Fruit fly (Drosophila melanogaster) ovary, adult (tissue): ENCODE results near the gene lsn.
A peak's percentile ranks its signal among the peaks of the same experiment; 100 is the strongest.

Source experiments
- CG17801 ChIP-seq: fragments of 200-800 bp; optimal IDR thresholded peaks from 2 replicates; lab custom pipeline; 2019; ENCODE audit warnings: missing biosample characterization, mild to moderate bottlenecking, missing genetic modification characterization, moderate library complexity; ENCODE audit not compliant: partially characterized antibody

Gene lsn

dm6 chr3R:21864992-21865391 is at the start of gene lsn:
Gene lsn, plus strand, starts transcription at chr3R:21865168.
- no peak for TF ChIP-seq CG17801 (GFP tag; lab: Kevin White, UChicago)

- peak; percentile 18 for TF ChIP-seq CG17801 (GFP tag; lab: Kevin White, UChicago)
These were observed 43.0 kb upstream of the lsn start for dm6 chr3R:21821684-21822561.

dm6 chr3R:21822562-21822933 is 42.4 kb upstream of the lsn start, which contains the start of gene CASK:
Gene CASK, minus strand, starts transcription at chr3R:21822674.
- no peak for TF ChIP-seq CG17801 (GFP tag; lab: Kevin White, UChicago)

dm6 chr3R:21823076-21823475 is 41.9 kb upstream of the lsn start:
- no peak for TF ChIP-seq CG17801 (GFP tag; lab: Kevin White, UChicago)

dm6 chr3R:21823699-21824406 is 41.1 kb upstream of the lsn start:
- peak; percentile 72 for TF ChIP-seq CG17801 (GFP tag; lab: Kevin White, UChicago)

- TF ChIP-seq CG17801 (GFP tag; lab: Kevin White, UChicago), result no peak
These were observed 40.5 kb upstream of the lsn start for dm6 chr3R:21824407-21825006.

- no peak for TF ChIP-seq CG17801 (GFP tag; lab: Kevin White, UChicago)
These were observed 39.8 kb upstream of the lsn start for dm6 chr3R:21825140-21825539.

- no peak for TF ChIP-seq CG17801 (GFP tag; lab: Kevin White, UChicago)
These were observed 39.0 kb upstream of the lsn start for dm6 chr3R:21825775-21826558.

dm6 chr3R:21827453-21828039 is 37.4 kb upstream of the lsn start:
- no peak for TF ChIP-seq CG17801 (GFP tag; lab: Kevin White, UChicago)

dm6 chr3R:21828040-21828526 is 36.9 kb upstream of the lsn start:
- no peak for TF ChIP-seq CG17801 (GFP tag; lab: Kevin White, UChicago)

dm6 chr3R:21828785-21829486 is 36.0 kb upstream of the lsn start:
- TF ChIP-seq CG17801 (GFP tag; lab: Kevin White, UChicago), result no peak

- TF ChIP-seq CG17801 (GFP tag; lab: Kevin White, UChicago), result no peak
These were observed 35.4 kb upstream of the lsn start for dm6 chr3R:21829487-21829957.

dm6 chr3R:21830303-21830707 is 34.7 kb upstream of the lsn start:
- TF ChIP-seq CG17801 (GFP tag; lab: Kevin White, UChicago), result no peak
